Fruit fly (Drosophila melanogaster) whole organism, prepupa: ENCODE measurements around the gene CG31675.

ENCODE experiments used
- CG10631 ChIP-seq: fragments of 200-800 bp; sonication (Bioruptor generic); optimal IDR thresholded peaks from 2 replicates; lab custom pipeline; 2016; ENCODE audit warnings: missing biosample characterization, missing genetic modification characterization
- CG10669 ChIP-seq: fragments of 200-800 bp; sonication (Bioruptor generic); optimal IDR thresholded peaks from 3 replicates; lab custom pipeline; 2018; ENCODE audit warnings: missing biosample characterization, mild to moderate bottlenecking, missing genetic modification characterization, moderate library complexity
- CG11294 ChIP-seq: fragments of 200-800 bp; sonication (Bioruptor generic); IDR thresholded peaks from 2 replicates; pipeline ENCODE4 v1.3.6; 2022; ENCODE audit warnings: missing biosample characterization, missing genetic modification characterization
- CG11762 ChIP-seq: fragments of 200-800 bp; sonication (Bioruptor generic); optimal IDR thresholded peaks from 3 replicates; lab custom pipeline; 2016; ENCODE audit warnings: missing biosample characterization, missing genetic modification characterization; ENCODE audit not compliant: insufficient read depth
- CG11902 ChIP-seq: fragments of 200-800 bp; sonication (Bioruptor generic); optimal IDR thresholded peaks from 3 replicates; lab custom pipeline; 2016; ENCODE audit warnings: missing biosample characterization, missing genetic modification characterization
- CG15336 ChIP-seq: fragments of 200-800 bp; sonication (Bioruptor generic); IDR thresholded peaks from 2 replicates; pipeline ENCODE4 v1.3.6; 2022; ENCODE audit warnings: missing biosample characterization, missing genetic modification characterization
- CG1621 ChIP-seq: fragments of 200-800 bp; sonication (Bioruptor generic); optimal IDR thresholded peaks from 3 replicates; lab custom pipeline; 2018; ENCODE audit warnings: missing biosample characterization, mild to moderate bottlenecking, missing genetic modification characterization
- CG16779 ChIP-seq: fragments of 200-800 bp; sonication (Bioruptor generic); optimal IDR thresholded peaks from 3 replicates; lab custom pipeline; 2017; ENCODE audit warnings: missing biosample characterization, mild to moderate bottlenecking, missing genetic modification characterization
- CG3032 ChIP-seq: fragments of 200-800 bp; optimal IDR thresholded peaks from 2 replicates; lab custom pipeline; 2019; ENCODE audit warnings: missing biosample characterization, mild to moderate bottlenecking, missing genetic modification characterization, moderate library complexity
- CG31627 ChIP-seq: fragments of 200-800 bp; sonication (Bioruptor generic); optimal IDR thresholded peaks from 3 replicates; lab custom pipeline; 2016; ENCODE audit warnings: missing biosample characterization, missing genetic modification characterization
- CG32006 ChIP-seq: fragments of 200-800 bp; sonication (Bioruptor generic); optimal IDR thresholded peaks from 3 replicates; lab custom pipeline; 2017; ENCODE audit warnings: missing biosample characterization, mild to moderate bottlenecking, missing genetic modification characterization
- CG34406 ChIP-seq: fragments of 200-800 bp; sonication (Bioruptor generic); optimal IDR thresholded peaks from 3 replicates; lab custom pipeline; 2016; ENCODE audit warnings: missing biosample characterization, missing genetic modification characterization
- CG3919 ChIP-seq: fragments of 200-800 bp; sonication (Bioruptor generic); optimal IDR thresholded peaks from 3 replicates; lab custom pipeline; 2016; ENCODE audit warnings: missing biosample characterization, missing genetic modification characterization
- CG4318 ChIP-seq: fragments of 200-800 bp; sonication (Bioruptor generic); optimal IDR thresholded peaks from 3 replicates; lab custom pipeline; 2017; ENCODE audit warnings: missing biosample characterization, mild to moderate bottlenecking, missing genetic modification characterization
- CG6163 ChIP-seq: fragments of 200-800 bp; sonication (Bioruptor generic); IDR thresholded peaks from 3 replicates; pipeline ENCODE4 v1.3.6; 2022; ENCODE audit warnings: missing biosample characterization, missing genetic modification characterization
- CG6276 ChIP-seq: fragments of 200-800 bp; sonication (Bioruptor generic); optimal IDR thresholded peaks from 2 replicates; lab custom pipeline; 2017; ENCODE audit warnings: missing biosample characterization, mild to moderate bottlenecking, missing genetic modification characterization
- CG6792 ChIP-seq: fragments of 200-800 bp; sonication (Bioruptor generic); optimal IDR thresholded peaks from 3 replicates; lab custom pipeline; 2016; ENCODE audit warnings: missing biosample characterization, missing genetic modification characterization
- CG6854 ChIP-seq: fragments of 200-800 bp; sonication (Bioruptor generic); optimal IDR thresholded peaks from 2 replicates; lab custom pipeline; 2017; ENCODE audit warnings: missing biosample characterization, mild to moderate bottlenecking, missing genetic modification characterization
- CG8119 ChIP-seq: fragments of 200-800 bp; sonication (Bioruptor generic); IDR thresholded peaks from 3 replicates; pipeline ENCODE4 v1.3.6; 2022; ENCODE audit warnings: missing biosample characterization, missing genetic modification characterization
- CG8632 ChIP-seq: fragments of 200-800 bp; sonication (Bioruptor generic); optimal IDR thresholded peaks from 3 replicates; lab custom pipeline; 2016; ENCODE audit warnings: missing biosample characterization, missing genetic modification characterization
- CG9139 ChIP-seq: fragments of 200-800 bp; sonication (Bioruptor generic); optimal IDR thresholded peaks from 3 replicates; lab custom pipeline; 2017; ENCODE audit warnings: missing biosample characterization, mild to moderate bottlenecking, missing genetic modification characterization
- Eip75B ChIP-seq: fragments of 200-800 bp; sonication (Bioruptor generic); optimal IDR thresholded peaks from 3 replicates; lab custom pipeline; 2016; ENCODE audit warnings: missing biosample characterization, missing genetic modification characterization
- Eip93F ChIP-seq: fragments of 200-800 bp; sonication (Bioruptor generic); optimal IDR thresholded peaks from 2 replicates; lab custom pipeline; 2016; ENCODE audit warnings: missing biosample characterization, mild to moderate bottlenecking, missing genetic modification characterization
- Ets21C ChIP-seq: fragments of 200-800 bp; sonication (Bioruptor generic); optimal IDR thresholded peaks from 3 replicates; lab custom pipeline; 2016; ENCODE audit warnings: missing biosample characterization, missing genetic modification characterization
- Ets96B ChIP-seq: fragments of 200-800 bp; optimal IDR thresholded peaks from 2 replicates; lab custom pipeline; 2019; ENCODE audit warnings: missing biosample characterization, mild to moderate bottlenecking, missing genetic modification characterization, moderate library complexity
- Gug ChIP-seq: fragments of 200-800 bp; sonication (Bioruptor generic); IDR thresholded peaks from 2 replicates; pipeline ENCODE4 v1.3.6; 2022; ENCODE audit warnings: missing biosample characterization, missing genetic modification characterization
- Hr39 ChIP-seq: fragments of 200-800 bp; sonication (Bioruptor generic); optimal IDR thresholded peaks from 2 replicates; lab custom pipeline; 2016; ENCODE audit warnings: missing biosample characterization, missing genetic modification characterization
- Hr4 ChIP-seq: fragments of 200-800 bp; sonication (Bioruptor generic); optimal IDR thresholded peaks from 3 replicates; lab custom pipeline; 2016; ENCODE audit warnings: missing biosample characterization, missing genetic modification characterization
- Lpt ChIP-seq: fragments of 200-800 bp; sonication (Bioruptor generic); optimal IDR thresholded peaks from 3 replicates; lab custom pipeline; 2016; ENCODE audit warnings: missing biosample characterization, missing genetic modification characterization
- Met ChIP-seq: fragments of 200-800 bp; sonication (Bioruptor generic); optimal IDR thresholded peaks from 3 replicates; lab custom pipeline; 2016; ENCODE audit warnings: missing biosample characterization, missing genetic modification characterization
- OdsH ChIP-seq: fragments of 200-800 bp; sonication (Bioruptor generic); optimal IDR thresholded peaks from 3 replicates; lab custom pipeline; 2016; ENCODE audit warnings: missing biosample characterization, missing genetic modification characterization
- Sox102F ChIP-seq: fragments of 200-800 bp; sonication (Bioruptor generic); optimal IDR thresholded peaks from 2 replicates; lab custom pipeline; 2016; ENCODE audit warnings: missing biosample characterization, mild to moderate bottlenecking, missing genetic modification characterization
- Sox14 ChIP-seq: fragments of 200-800 bp; sonication (Bioruptor generic); optimal IDR thresholded peaks from 3 replicates; lab custom pipeline; 2016; ENCODE audit warnings: missing biosample characterization, missing genetic modification characterization
- Sox15 ChIP-seq: fragments of 200-800 bp; sonication (Bioruptor generic); optimal IDR thresholded peaks from 3 replicates; lab custom pipeline; 2016; ENCODE audit warnings: missing biosample characterization, missing genetic modification characterization
- achi ChIP-seq: fragments of 200-800 bp; sonication (Bioruptor generic); optimal IDR thresholded peaks from 3 replicates; lab custom pipeline; 2016; ENCODE audit warnings: missing biosample characterization, missing genetic modification characterization
- acj6 ChIP-seq: fragments of 200-800 bp; sonication (Bioruptor generic); optimal IDR thresholded peaks from 3 replicates; lab custom pipeline; 2016; ENCODE audit warnings: missing biosample characterization, missing genetic modification characterization
- cyc ChIP-seq: fragments of 200-800 bp; sonication (Bioruptor generic); optimal IDR thresholded peaks from 3 replicates; lab custom pipeline; 2016; ENCODE audit warnings: missing biosample characterization, missing genetic modification characterization
- dac ChIP-seq: fragments of 200-800 bp; sonication (Bioruptor generic); optimal IDR thresholded peaks from 2 replicates; lab custom pipeline; 2017; ENCODE audit warnings: missing biosample characterization, mild to moderate bottlenecking, missing genetic modification characterization
- dsx ChIP-seq: fragments of 200-800 bp; optimal IDR thresholded peaks from 3 replicates; lab custom pipeline; 2019; ENCODE audit warnings: missing biosample characterization, mild to moderate bottlenecking, missing genetic modification characterization, moderate library complexity; ENCODE audit not compliant: poor library complexity, severe bottlenecking
- eg ChIP-seq: fragments of 200-800 bp; sonication (Bioruptor generic); IDR thresholded peaks from 3 replicates; pipeline ENCODE4 v1.3.6; 2022; ENCODE audit warnings: missing biosample characterization, missing genetic modification characterization
- fd59A ChIP-seq: fragments of 200-800 bp; sonication (Bioruptor generic); optimal IDR thresholded peaks from 2 replicates; lab custom pipeline; 2017; ENCODE audit warnings: missing biosample characterization, mild to moderate bottlenecking, missing genetic modification characterization, missing genetic modification reagents
- fd85E ChIP-seq: fragments of 200-800 bp; sonication (Bioruptor generic); optimal IDR thresholded peaks from 3 replicates; lab custom pipeline; 2016; ENCODE audit warnings: missing biosample characterization, missing genetic modification characterization
- fkh ChIP-seq: fragments of 200-800 bp; sonication (Bioruptor generic); optimal IDR thresholded peaks from 3 replicates; lab custom pipeline; 2017; ENCODE audit warnings: missing biosample characterization, mild to moderate bottlenecking, missing genetic modification characterization, moderate library complexity
- lz ChIP-seq: fragments of 200-800 bp; sonication (Bioruptor generic); optimal IDR thresholded peaks from 3 replicates; lab custom pipeline; 2016; ENCODE audit warnings: missing biosample characterization, missing genetic modification characterization
- net ChIP-seq: fragments of 200-800 bp; sonication (Bioruptor generic); optimal IDR thresholded peaks from 3 replicates; lab custom pipeline; 2016; ENCODE audit warnings: missing biosample characterization, missing genetic modification characterization
- pdm3 ChIP-seq: fragments of 200-800 bp; sonication (Bioruptor generic); optimal IDR thresholded peaks from 3 replicates; lab custom pipeline; 2016; ENCODE audit warnings: missing biosample characterization, missing genetic modification characterization
- salr ChIP-seq, 2 experiments: fragments of 200-800 bp; sonication (Bioruptor generic); optimal IDR thresholded peaks; 3 replicates each; lab custom pipeline; 2016 to 2018; ENCODE audit warnings: missing biosample characterization in 2 of 2, missing genetic modification characterization in 2 of 2, mild to moderate bottlenecking in 1 of 2
- spab ChIP-seq: fragments of 200-800 bp; sonication (Bioruptor generic); optimal IDR thresholded peaks from 2 replicates; lab custom pipeline; 2017; ENCODE audit warnings: missing biosample characterization, mild to moderate bottlenecking, missing genetic modification characterization, missing genetic modification reagents
- topi ChIP-seq: fragments of 200-800 bp; sonication (Bioruptor generic); optimal IDR thresholded peaks from 3 replicates; lab custom pipeline; 2016; ENCODE audit warnings: missing biosample characterization, missing genetic modification characterization
- vri ChIP-seq: fragments of 200-800 bp; sonication (Bioruptor generic); optimal IDR thresholded peaks from 3 replicates; lab custom pipeline; 2016; ENCODE audit warnings: missing biosample characterization, mild to moderate bottlenecking, missing genetic modification characterization

CG31675 gene

DNA sequence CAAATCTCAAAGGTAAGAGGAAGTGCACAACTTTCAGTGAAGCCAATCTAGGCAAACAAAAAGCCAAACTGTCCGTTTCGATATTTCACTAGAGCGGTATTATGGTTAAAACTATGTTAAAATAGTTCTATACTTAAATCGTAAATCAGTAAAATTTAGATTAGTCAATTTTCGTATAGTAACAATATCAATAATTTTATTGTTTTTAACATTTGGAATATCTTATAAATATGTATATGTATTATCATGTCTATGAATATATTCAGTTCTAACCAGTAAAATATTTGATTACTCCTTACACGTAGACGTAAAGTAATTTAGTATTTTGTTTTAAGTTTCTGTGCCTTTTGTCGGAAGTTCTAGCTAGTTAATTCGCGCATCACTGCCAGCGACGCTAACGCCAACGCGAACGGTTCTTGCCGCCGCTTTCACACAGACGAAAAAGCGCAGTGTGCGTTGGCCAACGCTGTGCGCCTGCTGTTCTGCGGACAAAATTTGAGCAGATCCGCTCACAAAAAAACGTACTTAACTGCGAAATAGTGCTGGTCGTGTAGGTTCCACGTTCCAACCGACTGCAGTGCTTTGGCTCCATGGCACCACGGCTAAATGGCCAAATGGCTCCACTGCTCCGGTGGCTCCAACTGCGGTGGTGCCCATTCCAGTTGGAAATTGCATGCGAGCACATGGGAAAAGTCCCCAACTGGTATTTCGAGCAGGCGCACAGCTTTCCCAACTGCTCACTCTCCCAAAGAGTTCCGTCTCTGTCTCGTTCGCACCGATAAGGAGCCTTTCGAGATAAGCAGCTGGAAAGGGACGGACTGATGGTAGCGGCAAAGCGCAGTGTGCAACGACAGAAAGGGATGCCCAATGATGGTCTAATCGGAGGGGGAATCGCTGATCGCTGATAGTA, 44.1 kb upstream of the CG31675 start:
- TF ChIP-seq Met (GFP tag; lab: Kevin White, UChicago) (no peak), Hr39 (GFP tag; lab: Kevin White, UChicago) (no peak), CG8119 (GFP tag; lab: Robert Waterston, UW) (peak; percentile 40; the same call in 1 of the 3 replicates), fd59A (GFP tag; lab: Kevin White, UChicago) (peak; percentile 32), Eip93F (GFP tag; lab: Kevin White, UChicago) (peak; percentile 89), CG6854 (GFP tag; lab: Kevin White, UChicago) (peak; percentile 74), CG32006 (GFP tag; lab: Kevin White, UChicago) (peak; percentile 44), CG10631 (peak; percentile 34), lz (GFP tag; lab: Kevin White, UChicago) (no peak), Ets21C (GFP tag; lab: Kevin White, UChicago) (no peak), CG15336 (GFP tag; lab: Robert Waterston, UW) (no peak; the same call in 1 of the 2 replicates), Lpt (GFP tag; lab: Kevin White, UChicago) (no peak), Gug (peak; percentile 28; the same call in 1 of the 2 replicates), CG3032 (no peak), dac (GFP tag; lab: Kevin White, UChicago) (peak; percentile 3), spab (GFP tag; lab: Kevin White, UChicago) (peak; percentile 11), topi (GFP tag; lab: Kevin White, UChicago) (peak; percentile 19), achi (GFP tag; lab: Kevin White, UChicago) (no peak), net (GFP tag; lab: Kevin White, UChicago) (no peak), Sox14 (GFP tag; lab: Kevin White, UChicago) (peak; percentile 44), CG9139 (peak; percentile 56), CG6163 (GFP tag; lab: Robert Waterston, UW) (peak; percentile 73; the same call in 2 of the 3 replicates), Sox102F (peak; percentile 54), eg (GFP tag; lab: Robert Waterston, UW) (no peak), Eip75B (GFP tag; lab: Kevin White, UChicago) (no peak), salr (GFP tag; optimal IDR thresholded peaks at IDR 0.05; lab: Kevin White, UChicago) (peak in 1 of 2 experiments; percentile 18), vri (peak; percentile 85), Sox15 (GFP tag; lab: Kevin White, UChicago) (no peak), CG11294 (GFP tag; lab: Robert Waterston, UW) (no peak), dsx (GFP tag; lab: Kevin White, UChicago) (peak; percentile 32), CG10669 (no peak), acj6 (peak; percentile 22), CG11902 (GFP tag; lab: Kevin White, UChicago) (no peak), CG6276 (GFP tag; lab: Kevin White, UChicago) (no peak), CG4318 (peak; percentile 7), CG34406 (no peak), CG3919 (peak; percentile 37), fd85E (GFP tag; lab: Kevin White, UChicago) (no peak), Hr4 (GFP tag; lab: Kevin White, UChicago) (no peak), Ets96B (no peak), CG11762 (GFP tag; lab: Kevin White, UChicago) (no peak), fkh (no peak), CG1621 (tag; lab: Kevin White, UChicago) (peak; percentile 90), cyc (no peak), CG31627 (GFP tag; lab: Kevin White, UChicago) (no peak), CG16779 (tag; lab: Kevin White, UChicago) (peak; percentile 2), pdm3 (GFP tag; lab: Kevin White, UChicago) (no peak), CG6792 (no peak), OdsH (GFP tag; lab: Kevin White, UChicago) (no peak), CG8632 (GFP tag; lab: Kevin White, UChicago) (no peak)
